Fruit fly (Drosophila melanogaster): Measurements from ENCODE around the gene PIG-P.

PIG-P gene

dm6 chr3R:26035369-26035656 is 22.7 kb downstream of the PIG-P start:
- TF ChIP-seq rgr (GFP tag; optimal IDR thresholded peaks at IDR 0.05) (no peak), woc (GFP tag; optimal IDR thresholded peaks at IDR 0.05) (peak; percentile 25)

dm6 chr3R:26034643-26035368 is 23.2 kb downstream of the PIG-P start:
- TF ChIP-seq brk (GFP tag; optimal IDR thresholded peaks at IDR 0.05) (no peak), Hr78 (GFP tag; optimal IDR thresholded peaks at IDR 0.05) (no peak), Abd-B (GFP tag; optimal IDR thresholded peaks at IDR 0.05) (no peak), Vsx2 (GFP tag; optimal IDR thresholded peaks at IDR 0.05; ENCODE audit: partially characterized antibody) (no peak), h (GFP tag; optimal IDR thresholded peaks at IDR 0.05) (no peak), rgr (GFP tag; optimal IDR thresholded peaks at IDR 0.05) (no peak), Rel (GFP tag; optimal IDR thresholded peaks at IDR 0.05) (no peak), Rel (tag; optimal IDR thresholded peaks at IDR 0.05) (no peak)

dm6 chr3R:26032611-26033001 is 25.4 kb downstream of the PIG-P start:
- no peak for TF ChIP-seq dl (GFP tag; optimal IDR thresholded peaks at IDR 0.05; ENCODE audit: insufficient read depth in 1 of 2, partially characterized antibody in 2 of 2)
- TF ChIP-seq Dfd (GFP tag; optimal IDR thresholded peaks at IDR 0.05): no peak
- no peak for TF ChIP-seq dsf (GFP tag; optimal IDR thresholded peaks at IDR 0.05; ENCODE audit: borderline replicate concordance)
- TF ChIP-seq rgr (GFP tag; optimal IDR thresholded peaks at IDR 0.05): no peak
- no peak for TF ChIP-seq jim (GFP tag; optimal IDR thresholded peaks at IDR 0.05)
- no peak for TF ChIP-seq Dif (GFP tag; optimal IDR thresholded peaks at IDR 0.05; ENCODE audit: partially characterized antibody)
- no peak for TF ChIP-seq OdsH (GFP tag; optimal IDR thresholded peaks at IDR 0.05)
- TF ChIP-seq HLH106 (tag; optimal IDR thresholded peaks at IDR 0.05): no peak
- no peak for TF ChIP-seq Hnf4 (GFP tag; optimal IDR thresholded peaks at IDR 0.05)
- no peak for TF ChIP-seq woc (GFP tag; optimal IDR thresholded peaks at IDR 0.05)
- TF ChIP-seq brk (GFP tag; optimal IDR thresholded peaks at IDR 0.05): no peak
- TF ChIP-seq sv (GFP tag; optimal IDR thresholded peaks at IDR 0.05): no peak
- TF ChIP-seq pan (optimal IDR thresholded peaks at IDR 0.05): no peak
- TF ChIP-seq Vsx2 (GFP tag; optimal IDR thresholded peaks at IDR 0.05; ENCODE audit: partially characterized antibody): no peak
- TF ChIP-seq Jra (GFP tag; optimal IDR thresholded peaks at IDR 0.05): no peak
- TF ChIP-seq Hr78 (GFP tag; optimal IDR thresholded peaks at IDR 0.05): no peak
- TF ChIP-seq sage (GFP tag; optimal IDR thresholded peaks at IDR 0.05): no peak
- no peak for TF ChIP-seq h (GFP tag; optimal IDR thresholded peaks at IDR 0.05)
- TF ChIP-seq GATAd (GFP tag; optimal IDR thresholded peaks at IDR 0.05): no peak
- TF ChIP-seq Abd-B (GFP tag; optimal IDR thresholded peaks at IDR 0.05): no peak

dm6 chr3R:26031968-26032610 is 25.9 kb downstream of the PIG-P start:
- TF ChIP-seq HLH106 (tag; optimal IDR thresholded peaks at IDR 0.05): no peak
- TF ChIP-seq tai (GFP tag; optimal IDR thresholded peaks at IDR 0.05): no peak
- TF ChIP-seq CrebA (GFP tag; optimal IDR thresholded peaks at IDR 0.05; ENCODE audit: borderline replicate concordance): no peak
- no peak for TF ChIP-seq dsf (GFP tag; optimal IDR thresholded peaks at IDR 0.05; ENCODE audit: borderline replicate concordance)
- peak; percentile 22 for TF ChIP-seq Dfd (GFP tag; optimal IDR thresholded peaks at IDR 0.05)

- TF ChIP-seq fru (GFP tag; optimal IDR thresholded peaks at IDR 0.05) (no peak), dl (GFP tag; optimal IDR thresholded peaks at IDR 0.05; ENCODE audit: insufficient read depth in 1 of 2, partially characterized antibody in 2 of 2) (no peak), jim (GFP tag; optimal IDR thresholded peaks at IDR 0.05) (no peak), ey (GFP tag; optimal IDR thresholded peaks at IDR 0.05) (no peak), psq (GFP tag; optimal IDR thresholded peaks at IDR 0.05) (no peak), Hr78 (GFP tag; optimal IDR thresholded peaks at IDR 0.05) (no peak), Vsx2 (GFP tag; optimal IDR thresholded peaks at IDR 0.05; ENCODE audit: partially characterized antibody) (no peak), N (GFP tag; optimal IDR thresholded peaks at IDR 0.05) (no peak), tai (GFP tag; optimal IDR thresholded peaks at IDR 0.05) (no peak), Mio (GFP tag; optimal IDR thresholded peaks at IDR 0.05) (no peak), GATAd (GFP tag; optimal IDR thresholded peaks at IDR 0.05) (no peak), Jra (GFP tag; optimal IDR thresholded peaks at IDR 0.05) (no peak), usp (GFP tag; optimal IDR thresholded peaks at IDR 0.05) (no peak)
Measured at dm6 chr3R:26030562-26030961, 27.5 kb downstream of the PIG-P start.

Measured in whole organism, wandering third instar larva.